Worm (Caenorhabditis elegans): ENCODE data around the gene nep-18.
"Not testable (repeated sequence)": the region's sequence is repeated elsewhere in the genome, so short reads cannot be mapped to it uniquely, and the experiment has no call there.

ce11 chrII:2600176-2600575 lies 36.3 kb upstream of the nep-18 start, which contains the start of gene F33H12.1:
- not testable (repeated sequence) for TF ChIP-seq klf-2 (GFP tag; conservative IDR thresholded peaks at IDR 0.05); ref-1 (GFP tag; conservative IDR thresholded peaks at IDR 0.05); ztf-23 (GFP tag; IDR thresholded peaks at IDR 0.05); tab-1 (GFP tag; IDR thresholded peaks at IDR 0.05); T22C8.4 (GFP tag; IDR thresholded peaks at IDR 0.05); flt-1 (GFP tag; IDR thresholded peaks at IDR 0.05); cog-1 (tag; optimal IDR thresholded peaks at IDR 0.05); med-1 (GFP tag; optimal IDR thresholded peaks at IDR 0.05; ENCODE audit: insufficient read depth); ztf-29 (GFP tag; IDR thresholded peaks at IDR 0.05)

Data from whole organism, midembryonic.